Fruit fly (Drosophila melanogaster) whole organism, embryonic: ENCODE measurements around the gene Arc42.

Experiments
- CG1529 ChIP-seq: fragments of 200-800 bp; sonication (Bioruptor generic); optimal IDR thresholded peaks from 3 replicates; lab custom pipeline; 2018; ENCODE audit warnings: missing biosample characterization, missing genetic modification characterization
- CG17361 ChIP-seq: fragments of 200-800 bp; sonication (Bioruptor generic); IDR thresholded peaks from 3 replicates; pipeline ENCODE4 v1.3.6; 2022; ENCODE audit warnings: missing biosample characterization, missing genetic modification characterization
- CG17568 ChIP-seq: fragments of 200-800 bp; sonication (Bioruptor generic); optimal IDR thresholded peaks from 2 replicates; lab custom pipeline; 2018; ENCODE audit warnings: missing biosample characterization, mild to moderate bottlenecking, missing genetic modification characterization, moderate library complexity
- CG18011 ChIP-seq: fragments of 200-800 bp; sonication (Bioruptor generic); optimal IDR thresholded peaks from 2 replicates; lab custom pipeline; 2017; ENCODE audit warnings: missing biosample characterization, missing genetic modification characterization, mild to moderate bottlenecking, moderate library complexity, missing genotype
- CG8359 ChIP-seq: fragments of 200-800 bp; sonication (Bioruptor generic); optimal IDR thresholded peaks from 2 replicates; lab custom pipeline; 2017; ENCODE audit warnings: missing biosample characterization, mild to moderate bottlenecking, missing genetic modification characterization, borderline replicate concordance
- Sry-β ChIP-seq: fragments of 200-800 bp; sonication (Bioruptor generic); optimal IDR thresholded peaks from 2 replicates; lab custom pipeline; 2018; ENCODE audit warnings: missing biosample characterization, mild to moderate bottlenecking, missing genetic modification characterization, moderate library complexity
- Usf ChIP-seq: fragments of 200-800 bp; sonication (Bioruptor generic); optimal IDR thresholded peaks from 2 replicates; lab custom pipeline; 2017; ENCODE audit warnings: missing genotype, missing biosample characterization, missing genetic modification characterization
- Vsx1 ChIP-seq: fragments of 200-800 bp; sonication (Bioruptor generic); optimal IDR thresholded peaks from 2 replicates; lab custom pipeline; 2017; ENCODE audit warnings: missing biosample characterization, mild to moderate bottlenecking, missing genetic modification characterization, missing genetic modification reagents
- YL-1 ChIP-seq: fragments of 200-800 bp; sonication (Bioruptor generic); optimal IDR thresholded peaks from 3 replicates; lab custom pipeline; 2017; ENCODE audit warnings: missing biosample characterization, mild to moderate bottlenecking, missing genetic modification characterization
- jumu ChIP-seq: fragments of 200-800 bp; sonication (Bioruptor generic); optimal IDR thresholded peaks from 3 replicates; lab custom pipeline; 2016; ENCODE audit warnings: missing biosample characterization, missing genetic modification characterization
- salm ChIP-seq: fragments of 200-800 bp; sonication (Bioruptor generic); optimal IDR thresholded peaks from 2 replicates; lab custom pipeline; 2018; ENCODE audit warnings: missing biosample characterization, mild to moderate bottlenecking, missing genetic modification characterization
- sens ChIP-seq: fragments of 200-800 bp; sonication (Bioruptor generic); peaks from one replicate; lab custom pipeline; 2016; ENCODE audit warnings: missing biosample characterization, missing genetic modification characterization

dm6 chr3R:19860996-19861719 lies 16.4 kb upstream of the Arc42 start, which contains the start of the genes Ire1 and Mrm2:
- peak; percentile 21 for TF ChIP-seq salm (tag; lab: Kevin White, UChicago)
- TF ChIP-seq jumu (GFP tag; lab: Kevin White, UChicago): peak; percentile 93
- no peak for TF ChIP-seq CG1529 (GFP tag; lab: Kevin White, UChicago)
- peak; percentile 44 for TF ChIP-seq CG18011 (GFP tag; lab: Kevin White, UChicago)
- no peak for TF ChIP-seq CG17568 (GFP tag; lab: Kevin White, UChicago)
- no peak for TF ChIP-seq Vsx1 (GFP tag; lab: Kevin White, UChicago)
- TF ChIP-seq Sry-β (GFP tag; lab: Kevin White, UChicago): peak; percentile 54
- TF ChIP-seq CG8359 (GFP tag; lab: Kevin White, UChicago): peak; percentile 53
- TF ChIP-seq Usf: peak; percentile 53
- peak; percentile 96 for TF ChIP-seq sens (GFP tag; lab: Kevin White, UChicago)
- peak; percentile 88 for TF ChIP-seq CG17361 (GFP tag; lab: Robert Waterston, UW)
- TF ChIP-seq YL-1 (GFP tag; lab: Kevin White, UChicago): peak; percentile 76
